Fruit fly (Drosophila melanogaster): ENCODE results near the gene GILT1.

GILT1 gene

DNA sequence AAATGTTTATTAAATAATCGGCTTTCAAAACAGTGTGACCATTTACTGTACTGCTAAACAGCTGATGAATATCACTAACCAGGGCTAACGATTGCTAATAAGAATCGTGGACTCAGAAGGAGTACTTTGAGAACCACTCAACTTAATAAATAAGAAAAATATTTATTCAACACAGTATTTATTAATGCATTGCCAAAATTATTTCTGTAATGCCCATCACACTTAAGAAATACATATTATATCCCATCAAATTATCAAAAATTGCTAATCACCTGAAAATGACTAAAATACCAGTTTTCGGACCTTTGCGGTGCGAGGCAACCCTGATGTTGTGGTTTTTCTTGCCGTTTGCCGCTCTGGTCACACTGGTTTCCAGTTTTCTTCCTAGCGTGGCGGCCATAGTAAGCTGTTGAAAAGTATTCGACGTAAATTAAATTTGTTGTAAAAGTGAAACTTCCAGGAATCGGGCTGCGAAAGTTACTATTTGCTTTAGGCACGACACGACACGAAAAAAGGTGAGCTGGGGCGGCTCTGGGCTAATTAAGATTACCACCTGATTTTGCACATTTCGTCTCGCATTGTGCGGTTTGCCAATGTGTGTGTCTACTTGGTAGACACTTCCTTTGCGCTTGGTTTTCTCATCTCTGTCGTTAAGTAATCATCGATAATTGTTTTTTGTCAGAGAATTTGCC, 19.8 kb downstream of the GILT1 start, which contains the start of the genes mRpS21 and Droj2:
TSS of gene mRpS21 (minus strand) at position 66 of the 692 bp plus-strand sequence.
TSS of gene Droj2 (plus strand) at position 363 of the 692 bp plus-strand sequence.
- peak; percentile 17 for TF ChIP-seq pum (GFP tag; optimal IDR thresholded peaks at IDR 0.05)
- no peak for TF ChIP-seq Taf1 (GFP tag; IDR thresholded peaks at IDR 0.05)
- peak; percentile 35 for TF ChIP-seq fd96Cb (tag; optimal IDR thresholded peaks at IDR 0.05)
- no peak for TF ChIP-seq Usf (GFP tag; optimal IDR thresholded peaks at IDR 0.05)
- TF ChIP-seq wek (GFP tag; optimal IDR thresholded peaks at IDR 0.05): peak; percentile 0
- TF ChIP-seq ERR (GFP tag; optimal IDR thresholded peaks at IDR 0.05): no peak
- no peak for TF ChIP-seq ssp (GFP tag; IDR thresholded peaks at IDR 0.05)
- TF ChIP-seq CHES-1-like (GFP tag; optimal IDR thresholded peaks at IDR 0.05): peak; percentile 6
- no peak; the same call in 2 of the 3 replicates for TF ChIP-seq vnd (GFP tag; IDR thresholded peaks at IDR 0.05; ENCODE audit: partially characterized antibody)
- no peak for TF ChIP-seq Dfd (GFP tag; optimal IDR thresholded peaks at IDR 0.05)
- peak; percentile 86 for TF ChIP-seq Med (GFP tag)
- TF ChIP-seq Rx (GFP tag; IDR thresholded peaks at IDR 0.05): no peak
- peak; percentile 65 for TF ChIP-seq Dek (tag; optimal IDR thresholded peaks at IDR 0.05)
- TF ChIP-seq Mad (GFP tag; optimal IDR thresholded peaks at IDR 0.05): peak; percentile 29
- TF ChIP-seq Fer1 (GFP tag; optimal IDR thresholded peaks at IDR 0.05): peak; percentile 45
- TF ChIP-seq CG7745 (tag; optimal IDR thresholded peaks at IDR 0.05): no peak
- peak; percentile 42 to 51 for TF ChIP-seq Hr51 (GFP tag; optimal IDR thresholded peaks at IDR 0.05)
- no peak for TF ChIP-seq ash1 (GFP tag; optimal IDR thresholded peaks at IDR 0.05)
- no peak for TF ChIP-seq run (tag; optimal IDR thresholded peaks at IDR 0.05)
- peak; percentile 31; the same call in 1 of the 2 replicates for TF ChIP-seq rib (GFP tag; IDR thresholded peaks at IDR 0.05)
- no peak for TF ChIP-seq Atf-2 (GFP tag; optimal IDR thresholded peaks at IDR 0.05)
- no peak for TF ChIP-seq grn (GFP tag; optimal IDR thresholded peaks at IDR 0.05)
- peak; percentile 21 for TF ChIP-seq Deaf1 (tag; optimal IDR thresholded peaks at IDR 0.05)
- peak; percentile 34 for TF ChIP-seq Fer2 (tag; optimal IDR thresholded peaks at IDR 0.05)
- TF ChIP-seq ato (GFP tag; IDR thresholded peaks at IDR 0.05; ENCODE audit: partially characterized antibody): no peak
- no peak for TF ChIP-seq CG2202 (tag; optimal IDR thresholded peaks at IDR 0.05)
- TF ChIP-seq CG14050 (GFP tag; IDR thresholded peaks at IDR 0.05): no peak
- TF ChIP-seq HHEX (GFP tag; optimal IDR thresholded peaks at IDR 0.05): peak; percentile 26
- no peak for TF ChIP-seq CG17568 (GFP tag; optimal IDR thresholded peaks at IDR 0.05)
- no peak for TF ChIP-seq CG3726 (GFP tag; IDR thresholded peaks at IDR 0.05)
- TF ChIP-seq CG5953 (GFP tag; IDR thresholded peaks at IDR 0.05): no peak
- no peak for TF ChIP-seq psq (GFP tag; optimal IDR thresholded peaks at IDR 0.05)
- TF ChIP-seq btn (GFP tag; optimal IDR thresholded peaks at IDR 0.05): no peak
- no peak for TF ChIP-seq Doc2 (GFP tag; IDR thresholded peaks at IDR 0.05)
- TF ChIP-seq CG16815 (GFP tag; optimal IDR thresholded peaks at IDR 0.05): no peak
- no peak for TF ChIP-seq Neu2 (GFP tag; optimal IDR thresholded peaks at IDR 0.05; ENCODE audit: borderline replicate concordance)
- TF ChIP-seq klu (GFP tag; IDR thresholded peaks at IDR 0.05): peak; percentile 35; the same call in 1 of the 2 replicates
- no peak for TF ChIP-seq nerfin-2 (GFP tag; IDR thresholded peaks at IDR 0.05; ENCODE audit: partially characterized antibody)
- no peak for TF ChIP-seq D19B (GFP tag; optimal IDR thresholded peaks at IDR 0.05)
- peak; percentile 75 for TF ChIP-seq CG9817 (tag; optimal IDR thresholded peaks at IDR 0.05)
- TF ChIP-seq BEAF-32 (GFP tag; optimal IDR thresholded peaks at IDR 0.05): peak; percentile 65
- TF ChIP-seq CG15601 (tag; optimal IDR thresholded peaks at IDR 0.05): peak; percentile 70
- no peak for TF ChIP-seq Trl (optimal IDR thresholded peaks at IDR 0.05)
- peak; percentile 29 for TF ChIP-seq Trl (GFP tag; optimal IDR thresholded peaks at IDR 0.05)
- no peak for TF ChIP-seq Dll (GFP tag; IDR thresholded peaks at IDR 0.05; ENCODE audit: partially characterized antibody)
- TF ChIP-seq Atf3 (GFP tag; optimal IDR thresholded peaks at IDR 0.05): no peak
- TF ChIP-seq ttk (GFP tag; IDR thresholded peaks at IDR 0.05): no peak
- no peak for TF ChIP-seq Bteb2 (GFP tag; optimal IDR thresholded peaks at IDR 0.05)
- TF ChIP-seq Lhr (GFP tag; optimal IDR thresholded peaks at IDR 0.05): peak; percentile 71
- TF ChIP-seq eyg (GFP tag; optimal IDR thresholded peaks at IDR 0.05): peak; percentile 7
